Worm (Caenorhabditis elegans) whole organism, L3 larva: ENCODE results near the gene F59D6.1.

Experiments used
- R02D3.7 ChIP-seq: fragments of 150-350 bp; optimal IDR thresholded peaks from 2 replicates; lab custom pipeline; 2014; ENCODE audit warnings: missing biosample characterization, missing genetic modification characterization
- ZK546.5 ChIP-seq: sonication (generic microtip); optimal IDR thresholded peaks from 2 replicates; lab custom pipeline; 2017; ENCODE audit warnings: missing biosample characterization, missing genetic modification characterization
- aly-2 ChIP-seq: fragments of 150-350 bp; optimal IDR thresholded peaks from 2 replicates; lab custom pipeline; 2014; ENCODE audit warnings: missing biosample characterization, missing genetic modification characterization
- ama-1 ChIP-seq: fragments of 150-350 bp; optimal IDR thresholded peaks from 2 replicates; lab custom pipeline; 2018
- ceh-16 ChIP-seq: sonication (generic microtip); optimal IDR thresholded peaks from 2 replicates; lab custom pipeline; 2017; ENCODE audit warnings: missing biosample characterization, missing genetic modification characterization
- ceh-28 ChIP-seq: fragments of 150-350 bp; optimal IDR thresholded peaks from 2 replicates; lab custom pipeline; 2014; ENCODE audit warnings: missing biosample characterization, missing genetic modification reagents, missing genetic modification characterization
- ceh-82 ChIP-seq: fragments of 150-350 bp; optimal IDR thresholded peaks from 2 replicates; lab custom pipeline; 2014; ENCODE audit warnings: missing biosample characterization, missing genetic modification characterization
- ceh-9 ChIP-seq: sonication (generic microtip); optimal IDR thresholded peaks from 2 replicates; lab custom pipeline; 2018; ENCODE audit warnings: missing biosample characterization, missing genetic modification characterization
- egl-5 ChIP-seq: fragments of 150-350 bp; optimal IDR thresholded peaks from 2 replicates; lab custom pipeline; 2017; ENCODE audit warnings: missing biosample characterization, missing genetic modification reagents, missing genetic modification characterization, inconsistent platforms
- elt-1 ChIP-seq: fragments of 150-350 bp; optimal IDR thresholded peaks from 2 replicates; lab custom pipeline; 2014; ENCODE audit warnings: missing biosample characterization, missing genetic modification characterization
- elt-3 ChIP-seq, 3 experiments: fragments of 150-350 bp in 1 of 3; sonication (generic microtip) in 2 of 3; optimal IDR thresholded peaks; 2 replicates in 2 of 3; 4 replicates in 1 of 3; lab custom pipeline; 2014 to 2017; ENCODE audit warnings: missing biosample characterization in 3 of 3, missing genetic modification characterization in 3 of 3
- eor-1 ChIP-seq, 2 experiments: fragments of 150-350 bp; optimal IDR thresholded peaks; 2 replicates each; lab custom pipeline; 2014 to 2018; ENCODE audit warnings: missing biosample characterization in 2 of 2, missing genetic modification characterization in 2 of 2
- fkh-10 ChIP-seq: sonication (generic microtip); optimal IDR thresholded peaks from 2 replicates; lab custom pipeline; 2017; ENCODE audit warnings: missing biosample characterization, missing genetic modification reagents, missing genetic modification characterization
- fos-1 ChIP-seq: fragments of 150-350 bp; optimal IDR thresholded peaks from 2 replicates; lab custom pipeline; 2014; ENCODE audit warnings: missing biosample characterization, missing genetic modification characterization
- hmg-11 ChIP-seq: sonication (generic microtip); optimal IDR thresholded peaks from 2 replicates; lab custom pipeline; 2016; ENCODE audit warnings: missing genetic modification characterization, missing compliant biosample characterization
- jun-1 ChIP-seq: fragments of 150-350 bp; optimal IDR thresholded peaks from 2 replicates; lab custom pipeline; 2014; ENCODE audit warnings: missing biosample characterization, missing genetic modification reagents, missing genetic modification characterization
- lin-15B ChIP-seq: fragments of 150-350 bp; optimal IDR thresholded peaks from 2 replicates; lab custom pipeline; 2014; ENCODE audit warnings: missing biosample characterization, missing genetic modification characterization
- lin-39 ChIP-seq: fragments of 150-350 bp; optimal IDR thresholded peaks from 2 replicates; lab custom pipeline; 2018; ENCODE audit warnings: missing biosample characterization, missing genetic modification reagents, missing genetic modification characterization
- mdl-1 ChIP-seq: fragments of 150-350 bp; optimal IDR thresholded peaks from 2 replicates; lab custom pipeline; 2014; ENCODE audit warnings: missing biosample characterization, missing genetic modification characterization
- mml-1 ChIP-seq: fragments of 150-350 bp; sonication (generic microtip); optimal IDR thresholded peaks from 3 replicates; lab custom pipeline; 2014; ENCODE audit warnings: missing biosample characterization, missing genetic modification characterization
- nfya-1 ChIP-seq: sonication (generic microtip); optimal IDR thresholded peaks from 2 replicates; lab custom pipeline; 2017; ENCODE audit warnings: missing genetic modification characterization, mild to moderate bottlenecking, missing compliant biosample characterization, antibody characterized with exemption, moderate library complexity; ENCODE audit not compliant: insufficient read depth
- nhr-11 ChIP-seq: fragments of 150-350 bp; optimal IDR thresholded peaks from 2 replicates; lab custom pipeline; 2014; ENCODE audit warnings: missing biosample characterization, missing genetic modification characterization
- nhr-12 ChIP-seq: fragments of 150-350 bp; optimal IDR thresholded peaks from 2 replicates; lab custom pipeline; 2014; ENCODE audit warnings: missing biosample characterization, missing genetic modification characterization
- nhr-237 ChIP-seq: fragments of 150-350 bp; optimal IDR thresholded peaks from 2 replicates; lab custom pipeline; 2014; ENCODE audit warnings: missing biosample characterization, missing genetic modification characterization
- nhr-25 ChIP-seq: sonication (generic microtip); optimal IDR thresholded peaks from 2 replicates; lab custom pipeline; 2017; ENCODE audit warnings: missing biosample characterization, missing genetic modification characterization
- nhr-28 ChIP-seq: fragments of 150-350 bp; optimal IDR thresholded peaks from 2 replicates; lab custom pipeline; 2014; ENCODE audit warnings: missing biosample characterization, missing genetic modification characterization
- nhr-43 ChIP-seq: sonication (generic microtip); optimal IDR thresholded peaks from 2 replicates; lab custom pipeline; 2016; ENCODE audit warnings: mild to moderate bottlenecking, missing genetic modification characterization, missing compliant biosample characterization; ENCODE audit not compliant: poor library complexity, severe bottlenecking
- nhr-67 ChIP-seq: fragments of 150-350 bp; optimal IDR thresholded peaks from 2 replicates; lab custom pipeline; 2014; ENCODE audit warnings: missing biosample characterization, missing genetic modification characterization
- nhr-76 ChIP-seq: fragments of 150-350 bp; sonication (generic microtip); optimal IDR thresholded peaks from 5 replicates; lab custom pipeline; 2014; ENCODE audit warnings: missing biosample characterization, missing genetic modification characterization
- pha-4 ChIP-seq: fragments of 150-350 bp; optimal IDR thresholded peaks from 2 replicates; lab custom pipeline; 2014; ENCODE audit warnings: missing biosample characterization, missing genetic modification reagents, missing genetic modification characterization
- sea-2 ChIP-seq: fragments of 150-350 bp; sonication (generic microtip); optimal IDR thresholded peaks from 4 replicates; lab custom pipeline; 2014; ENCODE audit warnings: missing biosample characterization, missing genetic modification reagents, missing genetic modification characterization
- skn-1 ChIP-seq: fragments of 150-350 bp; optimal IDR thresholded peaks from 2 replicates; lab custom pipeline; 2014; ENCODE audit warnings: missing biosample characterization, missing genetic modification characterization
- snpc-4 ChIP-seq: fragments of 150-350 bp; optimal IDR thresholded peaks from 2 replicates; lab custom pipeline; 2014; ENCODE audit warnings: missing biosample characterization, missing genetic modification characterization
- unc-62 ChIP-seq: fragments of 150-350 bp; sonication (generic microtip); optimal IDR thresholded peaks from 4 replicates; lab custom pipeline; 2014; ENCODE audit warnings: missing biosample characterization, missing genetic modification reagents, missing genetic modification characterization
- ztf-11 ChIP-seq: fragments of 150-350 bp; optimal IDR thresholded peaks from 2 replicates; lab custom pipeline; 2014; ENCODE audit warnings: missing biosample characterization, missing genetic modification characterization
- ztf-4 ChIP-seq: fragments of 150-350 bp; optimal IDR thresholded peaks from 2 replicates; lab custom pipeline; 2014; ENCODE audit warnings: missing biosample characterization, missing genetic modification characterization

The F59D6.1 gene

DNA sequence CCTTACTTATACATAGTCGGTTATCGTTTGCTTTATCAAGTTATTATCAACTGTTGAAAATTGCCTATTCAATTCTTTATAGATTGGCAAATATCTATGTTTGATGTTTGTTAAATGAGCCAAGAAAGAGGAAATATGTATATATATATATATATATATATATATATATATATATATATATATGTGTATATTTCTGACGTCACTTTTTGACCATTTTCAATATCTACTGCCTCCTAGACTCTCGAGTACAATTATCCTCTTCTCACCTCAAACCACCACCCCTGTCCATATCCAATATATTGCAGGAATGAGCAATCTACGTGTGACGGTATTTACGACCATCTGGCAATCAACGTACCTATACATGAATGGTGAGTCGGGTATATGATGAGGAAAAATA is at the start of gene F59D6.1:
F59D6.1 (plus strand) TSS at position 301 of the 400 bp plus-strand sequence.
- no peak for TF ChIP-seq pha-4 (tag; lab: Kevin White, UChicago)
- no peak for TF ChIP-seq ceh-82
- TF ChIP-seq jun-1 (tag; lab: Kevin White, UChicago): no peak
- no peak for TF ChIP-seq hmg-11 (tag; lab: Kevin White, UChicago)
- TF ChIP-seq mml-1 (tag; lab: Kevin White, UChicago): no peak
- TF ChIP-seq nhr-28 (tag; lab: Kevin White, UChicago): no peak
- no peak for TF ChIP-seq R02D3.7 (tag; lab: Kevin White, UChicago)
- TF ChIP-seq elt-3 (tag; optimal IDR thresholded peaks at IDR 0.05; lab: Kevin White, UChicago): no peak
- TF ChIP-seq lin-15B (tag; lab: Kevin White, UChicago): no peak
- TF ChIP-seq eor-1 (tag; optimal IDR thresholded peaks at IDR 0.05; lab: Kevin White, UChicago): no peak
- no peak for TF ChIP-seq nhr-25
- TF ChIP-seq ama-1 (lab: Kevin White, UChicago): no peak
- TF ChIP-seq ZK546.5: no peak
- no peak for TF ChIP-seq unc-62 (GFP tag; lab: Kevin White, UChicago)
- TF ChIP-seq mdl-1 (tag; lab: Kevin White, UChicago): no peak

DNA sequence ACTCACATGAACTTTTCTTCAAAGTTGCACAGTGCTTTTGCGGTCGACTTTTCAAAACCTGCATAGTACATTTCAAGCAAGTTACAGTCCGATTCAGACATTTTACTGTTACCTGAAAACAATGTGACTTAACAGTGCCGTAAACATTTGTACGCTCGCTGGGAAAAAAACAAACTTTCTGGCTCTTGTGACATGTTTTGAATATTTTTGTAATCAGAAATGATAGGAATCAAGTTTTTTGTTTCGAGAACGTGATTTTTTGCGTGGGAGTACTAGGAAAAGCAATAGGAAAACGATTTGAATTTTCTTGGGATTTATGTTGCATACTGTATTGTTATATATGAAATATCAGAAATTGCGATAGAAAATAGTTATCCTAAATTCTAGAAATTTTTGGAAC is 48.8 kb upstream of the F59D6.1 start, which contains the start of gene srw-120:
srw-120 (minus strand) TSS at position 101 of the 400 bp plus-strand sequence.
- TF ChIP-seq sea-2 (GFP tag; lab: Kevin White, UChicago) (no peak), nhr-76 (tag; lab: Kevin White, UChicago) (no peak), skn-1 (tag; lab: Kevin White, UChicago) (no peak), R02D3.7 (tag; lab: Kevin White, UChicago) (no peak), elt-3 (tag; optimal IDR thresholded peaks at IDR 0.05; lab: Kevin White, UChicago) (no peak), lin-15B (tag; lab: Kevin White, UChicago) (no peak), ztf-11 (tag; lab: Kevin White, UChicago) (no peak), fkh-10 (no peak), mml-1 (tag; lab: Kevin White, UChicago) (no peak), mdl-1 (tag; lab: Kevin White, UChicago) (no peak), ceh-82 (no peak), nhr-43 (tag; lab: Kevin White, UChicago) (no peak), aly-2 (tag; lab: Kevin White, UChicago) (no peak), ztf-4 (tag; lab: Kevin White, UChicago) (no peak), nhr-12 (tag; lab: Kevin White, UChicago) (no peak), eor-1 (tag; optimal IDR thresholded peaks at IDR 0.05; lab: Kevin White, UChicago) (no peak)

DNA sequence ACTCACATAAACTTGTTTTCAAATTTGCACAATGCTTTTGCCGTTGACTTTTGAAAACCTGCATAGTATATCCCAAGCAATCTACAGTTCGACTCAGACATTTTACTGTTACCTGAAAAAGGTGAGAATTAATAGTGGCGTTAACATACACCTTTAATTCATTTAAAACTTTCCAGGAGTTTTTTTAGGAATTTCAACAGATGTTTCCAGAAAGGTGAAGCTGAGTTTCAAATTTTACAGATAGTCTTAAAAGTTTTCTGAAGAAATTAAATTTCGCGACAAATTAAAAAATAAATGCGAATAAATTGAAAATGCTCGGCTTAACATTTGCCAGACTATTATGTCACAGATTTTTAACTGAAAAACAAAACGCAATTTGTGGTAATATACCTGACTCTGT is 45.2 kb upstream of the F59D6.1 start, which contains the start of gene srw-119:
srw-119 (minus strand) TSS at position 101 of the 400 bp plus-strand sequence.
- TF ChIP-seq lin-39 (tag; lab: Kevin White, UChicago): no peak
- no peak for TF ChIP-seq nhr-43 (tag; lab: Kevin White, UChicago)
- TF ChIP-seq lin-15B (tag; lab: Kevin White, UChicago): no peak
- TF ChIP-seq elt-3 (tag; optimal IDR thresholded peaks at IDR 0.05; lab: Kevin White, UChicago): no peak
- no peak for TF ChIP-seq sea-2 (GFP tag; lab: Kevin White, UChicago)
- no peak for TF ChIP-seq unc-62 (GFP tag; lab: Kevin White, UChicago)
- TF ChIP-seq nhr-11 (tag; lab: Kevin White, UChicago): no peak
- no peak for TF ChIP-seq fos-1 (tag; lab: Kevin White, UChicago)
- TF ChIP-seq nhr-25: no peak
- TF ChIP-seq eor-1 (tag; optimal IDR thresholded peaks at IDR 0.05; lab: Kevin White, UChicago): no peak
- no peak for TF ChIP-seq nhr-67
- no peak for TF ChIP-seq R02D3.7 (tag; lab: Kevin White, UChicago)
- no peak for TF ChIP-seq nhr-237 (tag; lab: Kevin White, UChicago)
- no peak for TF ChIP-seq ztf-4 (tag; lab: Kevin White, UChicago)
- no peak for TF ChIP-seq hmg-11 (tag; lab: Kevin White, UChicago)
- TF ChIP-seq mdl-1 (tag; lab: Kevin White, UChicago): no peak

DNA sequence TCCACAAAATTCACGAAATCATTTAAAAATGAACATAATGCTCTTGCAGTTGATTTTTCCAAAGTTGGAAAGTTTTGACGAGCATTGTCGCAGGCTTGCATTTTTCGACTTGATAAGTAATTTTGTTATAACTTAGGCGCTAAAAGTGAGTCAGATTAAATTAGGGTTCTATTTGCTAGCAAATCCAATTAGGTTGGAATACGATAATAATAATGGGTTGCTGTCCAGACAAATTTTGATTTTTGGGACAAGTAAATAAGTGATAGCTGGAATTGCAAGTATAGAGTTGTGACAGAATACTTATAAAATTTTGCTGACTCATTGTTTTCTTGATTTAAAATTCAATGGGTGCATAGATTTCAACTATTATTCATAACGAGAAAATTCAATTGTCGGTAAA is 39.0 kb upstream of the F59D6.1 start, which contains the start of gene srw-112:
srw-112 (minus strand) TSS at position 101 of the 400 bp plus-strand sequence.
- no peak for TF ChIP-seq fos-1 (tag; lab: Kevin White, UChicago)
- TF ChIP-seq eor-1 (tag; optimal IDR thresholded peaks at IDR 0.05; lab: Kevin White, UChicago): no peak
- no peak for TF ChIP-seq lin-15B (tag; lab: Kevin White, UChicago)
- no peak for TF ChIP-seq nhr-11 (tag; lab: Kevin White, UChicago)
- no peak for TF ChIP-seq snpc-4 (tag; lab: Kevin White, UChicago)
- no peak for TF ChIP-seq ceh-9
- no peak for TF ChIP-seq elt-3 (tag; optimal IDR thresholded peaks at IDR 0.05; lab: Kevin White, UChicago)
- TF ChIP-seq nfya-1 (tag; lab: Kevin White, UChicago): no peak
- no peak for TF ChIP-seq egl-5 (tag; lab: Kevin White, UChicago)
- no peak for TF ChIP-seq ceh-28 (tag; lab: Kevin White, UChicago)
- no peak for TF ChIP-seq jun-1 (tag; lab: Kevin White, UChicago)
- TF ChIP-seq ceh-16 (tag; lab: Kevin White, UChicago): no peak
- no peak for TF ChIP-seq elt-1 (tag; lab: Kevin White, UChicago)
- TF ChIP-seq ama-1 (lab: Kevin White, UChicago): no peak
- TF ChIP-seq ZK546.5: no peak
- no peak for TF ChIP-seq nhr-12 (tag; lab: Kevin White, UChicago)
- no peak for TF ChIP-seq aly-2 (tag; lab: Kevin White, UChicago)
- no peak for TF ChIP-seq mdl-1 (tag; lab: Kevin White, UChicago)
- TF ChIP-seq ztf-11 (tag; lab: Kevin White, UChicago): no peak
